Worm (Caenorhabditis elegans): ENCODE results near the gene acbp-7.

DNA sequence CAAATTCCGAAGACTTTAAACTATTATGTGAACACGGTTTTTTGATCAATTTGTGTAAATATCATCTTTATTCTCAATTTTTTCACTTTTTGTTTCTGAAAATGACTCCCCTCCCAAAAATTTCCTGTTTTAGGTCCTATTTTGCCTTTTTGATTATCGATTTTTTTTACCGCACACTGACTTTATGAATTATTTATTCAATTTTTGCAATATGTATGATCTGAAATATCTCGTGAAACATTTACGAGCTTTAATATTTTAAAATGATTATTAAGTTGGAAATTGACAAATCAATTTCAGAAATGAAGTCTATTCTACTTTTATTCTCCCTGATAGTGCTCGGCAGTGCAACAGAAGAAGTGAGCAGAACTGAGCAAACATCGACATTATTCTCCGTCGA, 41.9 kb downstream of the acbp-7 start, which contains the start of gene C35D10.1:
- TF ChIP-seq nhr-12 (tag; optimal IDR thresholded peaks at IDR 0.05) (no peak), ztf-4 (tag; optimal IDR thresholded peaks at IDR 0.05) (no peak), nhr-28 (tag; optimal IDR thresholded peaks at IDR 0.05) (no peak), zag-1 (tag; optimal IDR thresholded peaks at IDR 0.05) (no peak), daf-12 (tag; optimal IDR thresholded peaks at IDR 0.05) (no peak), unc-39 (tag; optimal IDR thresholded peaks at IDR 0.05) (no peak), skn-1 (tag; optimal IDR thresholded peaks at IDR 0.05) (no peak), lin-39 (tag; optimal IDR thresholded peaks at IDR 0.05) (no peak), fkh-2 (tag; optimal IDR thresholded peaks at IDR 0.05) (no peak), unc-62 (GFP tag; optimal IDR thresholded peaks at IDR 0.05) (no peak), ceh-28 (tag; optimal IDR thresholded peaks at IDR 0.05) (peak; percentile 15), elt-2 (tag; optimal IDR thresholded peaks at IDR 0.05) (no peak), pha-4 (tag; optimal IDR thresholded peaks at IDR 0.05) (no peak)
